Fruit fly (Drosophila melanogaster) whole organism, embryonic: ENCODE results near the gene Nulp1.

Experiments used
- CG10321 ChIP-seq: fragments of 200-800 bp; sonication (Bioruptor generic); IDR thresholded peaks from 2 replicates; pipeline ENCODE4 v1.3.6; 2022; ENCODE audit warnings: missing biosample characterization, missing genetic modification characterization
- CG1233 ChIP-seq: fragments of 200-800 bp; sonication (Bioruptor generic); optimal IDR thresholded peaks from 4 replicates; lab custom pipeline; 2018; ENCODE audit warnings: missing biosample characterization, mild to moderate bottlenecking, missing genetic modification characterization
- CG12769 ChIP-seq: fragments of 200-800 bp; sonication (Bioruptor generic); optimal IDR thresholded peaks from 2 replicates; lab custom pipeline; 2019; ENCODE audit warnings: missing biosample characterization, mild to moderate bottlenecking, missing genetic modification characterization, moderate library complexity
- CG13287 ChIP-seq: fragments of 200-800 bp; sonication (Bioruptor generic); IDR thresholded peaks from 2 replicates; pipeline ENCODE4 v1.3.6; 2022; ENCODE audit warnings: missing biosample characterization, missing genetic modification characterization; ENCODE audit not compliant: partially characterized antibody
- CG17385 ChIP-seq: fragments of 200-800 bp; sonication (Bioruptor generic); optimal IDR thresholded peaks from 3 replicates; lab custom pipeline; 2018; ENCODE audit warnings: missing biosample characterization, mild to moderate bottlenecking, missing genetic modification characterization
- CG17568 ChIP-seq: fragments of 200-800 bp; sonication (Bioruptor generic); optimal IDR thresholded peaks from 2 replicates; lab custom pipeline; 2018; ENCODE audit warnings: missing biosample characterization, mild to moderate bottlenecking, missing genetic modification characterization, moderate library complexity
- CG18011 ChIP-seq: fragments of 200-800 bp; sonication (Bioruptor generic); optimal IDR thresholded peaks from 2 replicates; lab custom pipeline; 2017; ENCODE audit warnings: missing biosample characterization, missing genetic modification characterization, mild to moderate bottlenecking, moderate library complexity, missing genotype
- CG2120 ChIP-seq: fragments of 200-800 bp; sonication (Bioruptor generic); optimal IDR thresholded peaks from 3 replicates; lab custom pipeline; 2016; ENCODE audit warnings: missing biosample characterization, missing genetic modification characterization
- CG2199 ChIP-seq: fragments of 200-800 bp; sonication (Bioruptor generic); IDR thresholded peaks from 3 replicates; pipeline ENCODE4 v1.3.6; 2022; ENCODE audit warnings: missing biosample characterization, missing genetic modification characterization
- CG31365 ChIP-seq: fragments of 200-800 bp; sonication (Bioruptor generic); optimal IDR thresholded peaks from 2 replicates; lab custom pipeline; 2018; ENCODE audit warnings: missing biosample characterization, mild to moderate bottlenecking, missing genetic modification characterization
- CG34224 ChIP-seq: fragments of 200-800 bp; sonication (Bioruptor generic); IDR thresholded peaks from 3 replicates; pipeline ENCODE4 v1.3.6; 2022; ENCODE audit warnings: missing biosample characterization, missing genetic modification characterization; ENCODE audit not compliant: partially characterized antibody
- CG8089 ChIP-seq: fragments of 200-800 bp; sonication (Bioruptor generic); optimal IDR thresholded peaks from 3 replicates; lab custom pipeline; 2016; ENCODE audit warnings: missing biosample characterization, missing genetic modification characterization
- CrebB ChIP-seq: fragments of 200-800 bp; sonication (Bioruptor generic); optimal IDR thresholded peaks from 3 replicates; lab custom pipeline; 2018; ENCODE audit warnings: missing biosample characterization, mild to moderate bottlenecking, missing genetic modification characterization
- D19A ChIP-seq: fragments of 200-800 bp; optimal IDR thresholded peaks from 3 replicates; lab custom pipeline; 2019; ENCODE audit warnings: missing biosample characterization, mild to moderate bottlenecking, missing genetic modification characterization, moderate library complexity
- Drgx ChIP-seq: fragments of 200-800 bp; sonication (Bioruptor generic); IDR thresholded peaks from 2 replicates; pipeline ENCODE4 v1.3.6; 2022; ENCODE audit warnings: missing biosample characterization, missing genetic modification characterization
- Hr3 ChIP-seq: fragments of 200-800 bp; sonication (Bioruptor generic); optimal IDR thresholded peaks from 3 replicates; lab custom pipeline; 2016; ENCODE audit warnings: missing biosample characterization, missing genetic modification characterization
- Hr39 ChIP-seq: fragments of >200 bp; optimal IDR thresholded peaks from 2 replicates; lab custom pipeline; 2017
- Lpt ChIP-seq: fragments of >200 bp; optimal IDR thresholded peaks from 2 replicates; lab custom pipeline; 2018; ENCODE audit warnings: missing biosample characterization, missing genetic modification characterization
- MBD-R2 ChIP-seq: fragments of 200-800 bp; sonication (Bioruptor generic); IDR thresholded peaks from 2 replicates; pipeline ENCODE4 v1.3.6; 2022; ENCODE audit warnings: missing biosample characterization, missing genetic modification characterization
- MESR4 ChIP-seq: fragments of 200-800 bp; sonication (Bioruptor generic); optimal IDR thresholded peaks from 2 replicates; lab custom pipeline; 2018; ENCODE audit warnings: missing biosample characterization, mild to moderate bottlenecking, missing genetic modification characterization, moderate library complexity
- Myb ChIP-seq: fragments of 200-800 bp; sonication (Bioruptor generic); optimal IDR thresholded peaks from 2 replicates; lab custom pipeline; 2016; ENCODE audit warnings: missing biosample characterization, missing genetic modification characterization
- NC2β ChIP-seq: fragments of 200-800 bp; sonication (Bioruptor generic); optimal IDR thresholded peaks from 2 replicates; lab custom pipeline; 2016; ENCODE audit warnings: missing biosample characterization, missing genetic modification characterization
- Nf-YC ChIP-seq: fragments of 200-800 bp; optimal IDR thresholded peaks from 3 replicates; lab custom pipeline; 2019; ENCODE audit warnings: missing biosample characterization, mild to moderate bottlenecking, missing genetic modification characterization, moderate library complexity
- Sin3A ChIP-seq: fragments of >200 bp; optimal IDR thresholded peaks from 2 replicates; lab custom pipeline; 2018
- chm ChIP-seq: fragments of 200-800 bp; sonication (Bioruptor generic); IDR thresholded peaks from 2 replicates; pipeline ENCODE4 v1.3.6; 2022; ENCODE audit warnings: missing biosample characterization, missing genetic modification characterization
- crp ChIP-seq, 2 experiments: fragments of 200-800 bp; sonication (Bioruptor generic); optimal IDR thresholded peaks; 2 replicates in 1 of 2; 3 replicates in 1 of 2; lab custom pipeline; 2017; ENCODE audit warnings: missing biosample characterization in 2 of 2, missing genetic modification characterization in 2 of 2, mild to moderate bottlenecking in 1 of 2, moderate library complexity in 1 of 2
- dmrt99B ChIP-seq: fragments of 200-800 bp; sonication (Bioruptor generic); optimal IDR thresholded peaks from 2 replicates; lab custom pipeline; 2018; ENCODE audit warnings: missing biosample characterization, mild to moderate bottlenecking, missing genetic modification characterization, moderate library complexity
- en ChIP-seq: fragments of 200-800 bp; sonication (Bioruptor generic); optimal IDR thresholded peaks from 2 replicates; lab custom pipeline; 2016; ENCODE audit warnings: missing biosample characterization, missing genetic modification characterization
- fru ChIP-seq: fragments of >200 bp; optimal IDR thresholded peaks from 2 replicates; lab custom pipeline; 2017
- gcm2 ChIP-seq: fragments of 200-800 bp; sonication (Bioruptor generic); optimal IDR thresholded peaks from 2 replicates; lab custom pipeline; 2016; ENCODE audit warnings: missing biosample characterization, missing genetic modification characterization
- hth ChIP-seq: fragments of >200 bp; optimal IDR thresholded peaks from 2 replicates; lab custom pipeline; 2017; ENCODE audit warnings: inconsistent platforms
- lbe ChIP-seq: fragments of 200-800 bp; sonication (Bioruptor generic); optimal IDR thresholded peaks from 2 replicates; lab custom pipeline; 2016; ENCODE audit warnings: missing biosample characterization, mild to moderate bottlenecking, missing genetic modification characterization
- oc ChIP-seq: fragments of 200-800 bp; sonication (Bioruptor generic); optimal IDR thresholded peaks from 2 replicates; lab custom pipeline; 2018; ENCODE audit warnings: missing biosample characterization, mild to moderate bottlenecking, missing genetic modification characterization, moderate library complexity
- pzg ChIP-seq: fragments of 200-800 bp; sonication (Bioruptor generic); optimal IDR thresholded peaks from 3 replicates; lab custom pipeline; 2018; ENCODE audit warnings: missing biosample characterization, mild to moderate bottlenecking, missing genetic modification characterization, moderate library complexity
- sisA ChIP-seq: fragments of 200-800 bp; sonication (Bioruptor generic); IDR thresholded peaks from 2 replicates; pipeline ENCODE4 v1.3.6; 2022; ENCODE audit warnings: missing biosample characterization, missing genetic modification characterization
- tio ChIP-seq: fragments of 200-800 bp; sonication (Bioruptor generic); optimal IDR thresholded peaks from 2 replicates; lab custom pipeline; 2017; ENCODE audit warnings: missing biosample characterization, missing genetic modification characterization, inconsistent platforms
- trem ChIP-seq: fragments of 200-800 bp; optimal IDR thresholded peaks from 3 replicates; lab custom pipeline; 2019; ENCODE audit warnings: missing biosample characterization, mild to moderate bottlenecking, missing genetic modification characterization, moderate library complexity

The Nulp1 gene

dm6 chr3L:8156199-8156598, 46.0 kb downstream of the Nulp1 start (continued):
- TF ChIP-seq Drgx (GFP tag; lab: Robert Waterston, UW) (peak; percentile 41; the same call in 1 of the 2 replicates), MESR4 (GFP tag; lab: Kevin White, UChicago) (no peak), fru (no peak), chm (GFP tag; lab: Robert Waterston, UW) (no peak), oc (tag; lab: Kevin White, UChicago) (no peak), dmrt99B (peak; percentile 29)

- TF ChIP-seq CG2120 (GFP tag; lab: Kevin White, UChicago) (no peak), hth (lab: Kevin White, UChicago) (no peak), CG1233 (no peak), Hr3 (GFP tag; lab: Kevin White, UChicago) (no peak), CG17568 (no peak), CrebB (tag; lab: Kevin White, UChicago) (no peak), gcm2 (no peak), CG12769 (tag; lab: Kevin White, UChicago) (no peak), sisA (GFP tag; lab: Robert Waterston, UW) (no peak), Lpt (GFP tag; lab: Kevin White, UChicago) (no peak), Sin3A (lab: Kevin White, UChicago) (no peak), Hr39 (no peak), en (GFP tag; lab: Kevin White, UChicago) (no peak), trem (tag; lab: Kevin White, UChicago) (no peak)
These were observed 46.9 kb downstream of the Nulp1 start for dm6 chr3L:8157079-8157478.

- TF ChIP-seq pzg (peak; percentile 10), CG31365 (tag; lab: Kevin White, UChicago) (peak; percentile 54), CG10321 (peak; percentile 81), MBD-R2 (GFP tag; lab: Robert Waterston, UW) (peak; percentile 35; the same call in 1 of the 2 replicates), tio (GFP tag; lab: Kevin White, UChicago) (no peak), Nf-YC (tag; lab: Kevin White, UChicago) (peak; percentile 20), CG17385 (peak; percentile 61), CG13287 (GFP tag; lab: Robert Waterston, UW) (0 out of 2 replicates have a peak, but pooled peaks have one; percentile 14), NC2β (GFP tag; lab: Kevin White, UChicago) (no peak), D19A (tag; lab: Kevin White, UChicago) (peak; percentile 29), CG8089 (GFP tag; lab: Kevin White, UChicago) (no peak), crp (GFP tag; optimal IDR thresholded peaks at IDR 0.05; lab: Kevin White, UChicago) (peak in 1 of 2 experiments; percentile 84), CG2199 (GFP tag; lab: Robert Waterston, UW) (no peak), Myb (peak; percentile 69), CG18011 (peak; percentile 96), CG34224 (0 out of 3 replicates have a peak, but pooled peaks have one; percentile 18), lbe (peak; percentile 53)
These were observed 48.7 kb downstream of the Nulp1 start, which contains the start of gene CG42445 for dm6 chr3L:8158715-8159380. Gene CG42445, minus strand, starts transcription at chr3L:8158900.
